Worm (Caenorhabditis elegans) whole organism, L2 larva: ENCODE measurements around the gene F17A2.13.

Experiments used
- R02D3.7 ChIP-seq: fragments of 150-350 bp; optimal IDR thresholded peaks from 2 replicates; lab custom pipeline; 2014; ENCODE audit warnings: missing biosample characterization, missing genetic modification characterization
- ZK546.5 ChIP-seq: sonication (generic microtip); optimal IDR thresholded peaks from 2 replicates; lab custom pipeline; 2017; ENCODE audit warnings: missing biosample characterization, missing genetic modification characterization
- alr-1 ChIP-seq: fragments of 150-350 bp; optimal IDR thresholded peaks from 2 replicates; lab custom pipeline; 2014; ENCODE audit warnings: missing biosample characterization, missing genetic modification characterization
- aly-2 ChIP-seq: fragments of 150-350 bp; optimal IDR thresholded peaks from 2 replicates; lab custom pipeline; 2014; ENCODE audit warnings: missing biosample characterization, missing genetic modification characterization
- ama-1 ChIP-seq: fragments of 150-350 bp; optimal IDR thresholded peaks from 2 replicates; lab custom pipeline; 2018; ENCODE audit warnings: inconsistent platforms
- blmp-1 ChIP-seq: sonication (generic microtip); optimal IDR thresholded peaks from 2 replicates; lab custom pipeline; 2017; ENCODE audit warnings: missing genetic modification characterization, mild to moderate bottlenecking, missing compliant biosample characterization, antibody characterized with exemption, moderate library complexity; ENCODE audit not compliant: insufficient read depth
- ceh-16 ChIP-seq: fragments of 150-350 bp; optimal IDR thresholded peaks from 2 replicates; lab custom pipeline; 2014; ENCODE audit warnings: missing biosample characterization, missing genetic modification characterization
- dmd-4 ChIP-seq: sonication (generic microtip); optimal IDR thresholded peaks from 2 replicates; lab custom pipeline; 2017; ENCODE audit warnings: missing biosample characterization, missing genetic modification characterization
- elt-3 ChIP-seq: sonication (generic microtip); optimal IDR thresholded peaks from 2 replicates; lab custom pipeline; 2017; ENCODE audit warnings: missing biosample characterization, missing genetic modification characterization
- gmeb-1 ChIP-seq: fragments of 150-350 bp; optimal IDR thresholded peaks from 2 replicates; lab custom pipeline; 2014; ENCODE audit warnings: missing biosample characterization, missing genetic modification characterization
- lin-13 ChIP-seq: fragments of 150-350 bp; optimal IDR thresholded peaks from 2 replicates; lab custom pipeline; 2014; ENCODE audit warnings: missing biosample characterization, missing genetic modification reagents, missing genetic modification characterization
- lin-39 ChIP-seq: fragments of 150-350 bp; optimal IDR thresholded peaks from 2 replicates; lab custom pipeline; 2014; ENCODE audit warnings: missing biosample characterization, missing genetic modification reagents, missing genetic modification characterization
- lsy-2 ChIP-seq, 2 experiments: fragments of 150-350 bp in 1 of 2; sonication (generic microtip) in 1 of 2; optimal IDR thresholded peaks; 2 replicates each; lab custom pipeline; 2014 to 2017; ENCODE audit warnings: missing biosample characterization in 2 of 2, missing genetic modification characterization in 2 of 2
- mab-5 ChIP-seq: fragments of 150-350 bp; optimal IDR thresholded peaks from 2 replicates; lab custom pipeline; 2014; ENCODE audit warnings: missing biosample characterization, missing genetic modification characterization
- mdl-1 ChIP-seq, 2 experiments: fragments of 150-350 bp in 1 of 2; sonication (generic microtip) in 1 of 2; optimal IDR thresholded peaks; 2 replicates each; lab custom pipeline; 2017; ENCODE audit warnings: missing biosample characterization in 2 of 2, missing genetic modification characterization in 2 of 2
- nhr-10 ChIP-seq: sonication (generic microtip); optimal IDR thresholded peaks from 2 replicates; lab custom pipeline; 2017; ENCODE audit warnings: missing biosample characterization, missing genetic modification characterization
- nhr-11 ChIP-seq: fragments of 150-350 bp; optimal IDR thresholded peaks from 2 replicates; lab custom pipeline; 2014; ENCODE audit warnings: missing biosample characterization, missing genetic modification characterization
- nhr-129 ChIP-seq: fragments of 150-350 bp; optimal IDR thresholded peaks from 2 replicates; lab custom pipeline; 2014; ENCODE audit warnings: missing biosample characterization, missing genetic modification characterization
- nhr-21 ChIP-seq: fragments of 150-350 bp; optimal IDR thresholded peaks from 2 replicates; lab custom pipeline; 2014; ENCODE audit warnings: missing biosample characterization, missing genetic modification characterization
- nhr-237 ChIP-seq: fragments of 150-350 bp; optimal IDR thresholded peaks from 2 replicates; lab custom pipeline; 2014; ENCODE audit warnings: missing biosample characterization, missing genetic modification characterization
- nhr-77 ChIP-seq: fragments of 150-350 bp; optimal IDR thresholded peaks from 2 replicates; lab custom pipeline; 2014; ENCODE audit warnings: missing biosample characterization, missing genetic modification characterization
- peb-1 ChIP-seq: fragments of 150-350 bp; optimal IDR thresholded peaks from 2 replicates; lab custom pipeline; 2014; ENCODE audit warnings: missing biosample characterization, missing genetic modification characterization
- sem-4 ChIP-seq: fragments of 150-350 bp; optimal IDR thresholded peaks from 2 replicates; lab custom pipeline; 2014; ENCODE audit warnings: missing biosample characterization, missing genetic modification reagents, missing genetic modification characterization
- skn-1 ChIP-seq: sonication (generic microtip); optimal IDR thresholded peaks from 2 replicates; lab custom pipeline; 2017; ENCODE audit warnings: missing biosample characterization, missing genetic modification characterization
- sma-3 ChIP-seq: sonication (generic microtip); optimal IDR thresholded peaks from 2 replicates; lab custom pipeline; 2016; ENCODE audit warnings: missing genetic modification reagents, missing genetic modification characterization, missing compliant biosample characterization
- unc-39 ChIP-seq: fragments of 150-350 bp; optimal IDR thresholded peaks from 2 replicates; lab custom pipeline; 2014; ENCODE audit warnings: missing biosample characterization, missing genetic modification characterization
- unc-62 ChIP-seq: fragments of 150-350 bp; optimal IDR thresholded peaks from 2 replicates; lab custom pipeline; 2014; ENCODE audit warnings: missing biosample characterization, missing genetic modification reagents, missing genetic modification characterization
- ztf-1 ChIP-seq: fragments of 200-800 bp; sonication (Bioruptor generic); conservative IDR thresholded peaks from 2 replicates; pipeline ENCODE4 v1.3.6; 2022; ENCODE audit warnings: missing genetic modification characterization, missing compliant biosample characterization
- ztf-11 ChIP-seq: sonication (generic microtip); optimal IDR thresholded peaks from 2 replicates; lab custom pipeline; 2017; ENCODE audit warnings: missing biosample characterization, missing genetic modification characterization
- ztf-4 ChIP-seq: fragments of 150-350 bp; optimal IDR thresholded peaks from 2 replicates; lab custom pipeline; 2014; ENCODE audit warnings: missing biosample characterization, missing genetic modification characterization

The F17A2.13 gene

DNA sequence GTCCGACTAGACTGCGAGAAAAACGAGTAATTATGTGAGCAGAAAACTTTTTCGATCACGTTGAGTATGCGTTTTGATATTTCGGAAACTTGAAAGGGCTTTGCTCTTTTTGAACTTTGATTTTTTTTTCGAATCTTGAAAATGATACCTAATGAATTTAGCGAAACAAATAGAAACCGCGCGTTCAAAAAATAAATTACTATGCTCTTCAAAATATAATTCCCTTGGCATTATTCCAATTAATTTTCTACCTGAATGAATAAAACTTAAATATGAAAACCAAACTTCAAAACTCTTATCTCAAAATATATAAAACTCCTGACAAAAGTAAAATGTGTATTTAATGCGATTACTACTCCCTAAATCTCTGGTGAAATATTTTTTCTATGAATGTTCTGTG, 6.2 kb upstream of the F17A2.13 start, which contains the start of gene xtr-2:
Gene xtr-2, plus strand, starts transcription at position 301 of the 400 bp plus-strand sequence.
- TF ChIP-seq sem-4 (tag; lab: Kevin White, UChicago) (no peak), peb-1 (tag; lab: Kevin White, UChicago) (no peak), ceh-16 (tag; lab: Kevin White, UChicago) (no peak), dmd-4 (tag; lab: Kevin White, UChicago) (no peak), nhr-10 (no peak), nhr-21 (no peak)

DNA sequence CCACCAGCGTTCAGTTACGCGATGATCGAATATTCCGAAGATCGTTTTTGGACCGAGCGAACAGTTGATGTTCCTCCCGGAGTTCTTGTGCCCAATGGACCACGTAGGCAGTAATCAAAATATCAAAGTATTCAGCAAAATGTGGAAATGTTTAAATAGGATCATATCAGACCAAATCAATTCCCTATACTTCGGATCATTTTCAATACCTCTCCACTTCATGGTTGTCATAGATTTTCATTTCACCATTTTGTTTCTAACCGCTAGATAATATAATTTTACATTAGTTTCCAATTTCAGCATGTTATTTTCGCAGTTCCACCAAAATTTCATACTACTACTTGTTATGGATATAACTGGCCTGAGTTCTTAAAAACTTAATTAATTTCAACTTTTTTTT, 3.9 kb upstream of the F17A2.13 start:
- TF ChIP-seq elt-3 (tag; lab: Kevin White, UChicago), result no peak
- TF ChIP-seq R02D3.7 (tag; lab: Kevin White, UChicago), result no peak
- no peak for TF ChIP-seq ztf-1
- no peak for TF ChIP-seq lsy-2 (tag; optimal IDR thresholded peaks at IDR 0.05; lab: Kevin White, UChicago)

DNA sequence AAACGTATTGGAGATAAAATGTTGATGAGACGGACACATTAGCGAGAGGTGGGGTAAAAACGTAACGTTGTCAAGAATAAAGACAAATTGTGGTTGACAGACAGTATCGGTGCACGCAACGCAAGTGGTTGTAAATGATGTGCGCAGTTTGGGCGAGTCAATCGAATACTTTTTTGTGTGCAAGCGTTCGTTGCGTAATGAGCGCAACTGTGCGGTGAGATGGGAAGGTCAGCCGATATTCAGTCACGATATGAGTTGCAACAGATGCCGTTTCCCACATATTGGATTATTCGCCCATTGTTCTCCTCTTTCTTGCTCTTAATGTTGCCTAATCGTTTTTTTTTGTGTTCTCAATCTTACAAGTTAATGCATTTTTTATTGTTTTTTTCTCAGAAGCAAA, 720 bp upstream of the F17A2.13 start, which contains the start of gene ceh-40:
Gene ceh-40, minus strand, starts transcription at position 41 of the 400 bp plus-strand sequence.
- TF ChIP-seq ama-1 (lab: Kevin White, UChicago) (no peak), mab-5 (tag; lab: Kevin White, UChicago) (no peak), nhr-11 (tag; lab: Kevin White, UChicago) (no peak), lin-13 (no peak), blmp-1 (tag; lab: Kevin White, UChicago) (no peak), gmeb-1 (tag; lab: Kevin White, UChicago) (no peak), alr-1 (tag; lab: Kevin White, UChicago) (no peak), skn-1 (tag; lab: Kevin White, UChicago) (no peak), ztf-4 (tag; lab: Kevin White, UChicago) (no peak), nhr-21 (no peak), nhr-129 (tag; lab: Kevin White, UChicago) (no peak), nhr-77 (tag; lab: Kevin White, UChicago) (no peak)

DNA sequence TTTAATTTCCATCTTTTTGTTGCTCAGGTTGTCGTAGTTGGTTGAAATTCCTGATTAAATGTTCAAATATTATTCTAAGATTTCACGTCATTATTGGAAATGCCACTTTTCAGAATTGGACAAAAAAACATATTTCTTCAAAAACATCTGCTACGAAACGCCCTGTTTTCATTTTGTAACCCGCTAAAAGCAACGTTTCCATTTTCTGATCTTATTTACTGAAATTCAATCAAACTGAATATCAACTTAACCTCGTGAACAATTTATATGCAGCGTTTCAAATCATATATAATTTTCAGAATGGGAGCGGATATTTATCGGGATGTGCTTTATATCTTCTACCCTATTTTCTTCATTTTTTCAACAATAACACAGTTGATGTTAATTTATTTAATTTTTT, 2.0 kb downstream of the F17A2.13 start, which contains the start of gene srd-40:
Gene srd-40, plus strand, starts transcription at position 301 of the 400 bp plus-strand sequence.
- TF ChIP-seq unc-39 (tag; lab: Kevin White, UChicago) (no peak), mdl-1 (tag; optimal IDR thresholded peaks at IDR 0.05; lab: Kevin White, UChicago) (no peak), alr-1 (tag; lab: Kevin White, UChicago) (no peak), gmeb-1 (tag; lab: Kevin White, UChicago) (no peak), blmp-1 (tag; lab: Kevin White, UChicago) (no peak), aly-2 (tag; lab: Kevin White, UChicago) (no peak)

DNA sequence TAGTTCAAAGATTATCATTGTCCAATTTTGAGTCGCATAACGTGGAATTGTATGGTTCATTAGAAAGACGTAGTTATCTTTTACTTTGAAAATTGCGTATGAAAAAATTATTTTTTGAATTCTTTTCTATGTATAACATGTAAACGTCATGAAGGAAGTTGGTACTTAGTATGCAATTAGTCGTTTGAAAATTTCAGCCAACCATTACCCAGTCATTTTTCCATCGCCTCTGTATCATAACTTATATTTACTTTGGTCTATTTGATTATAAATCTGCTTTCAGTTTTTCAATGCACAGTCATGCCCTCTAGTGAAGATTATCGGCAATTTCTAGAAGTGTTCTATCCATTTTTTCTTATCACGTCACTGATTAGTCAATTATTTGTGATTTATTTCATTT, 5.0 kb downstream of the F17A2.13 start, which contains the start of gene srd-41:
Gene srd-41, plus strand, starts transcription at position 301 of the 400 bp plus-strand sequence.
- no peak for TF ChIP-seq ZK546.5 (tag; lab: Kevin White, UChicago)
- TF ChIP-seq nhr-129 (tag; lab: Kevin White, UChicago), result no peak

DNA sequence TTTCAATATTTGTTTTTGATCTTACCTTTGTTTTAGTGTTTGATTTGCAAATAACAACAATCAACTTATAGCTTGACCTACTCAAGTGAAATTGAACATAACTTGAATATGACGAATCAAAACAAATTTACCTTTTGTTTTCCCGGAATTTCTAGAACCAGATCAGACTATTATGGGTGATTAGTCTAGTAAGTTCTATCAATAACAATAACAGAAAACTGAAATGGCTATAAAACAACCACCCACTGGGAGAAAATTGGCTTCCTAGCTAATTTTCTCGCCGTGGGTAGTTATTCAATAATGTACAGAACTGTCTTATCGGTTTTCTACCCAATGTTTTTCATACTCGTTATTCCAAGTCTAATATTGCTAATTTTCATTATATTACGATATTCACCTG, 7.2 kb downstream of the F17A2.13 start, which contains the start of gene srd-45:
Gene srd-45, plus strand, starts transcription at position 301 of the 400 bp plus-strand sequence.
- TF ChIP-seq nhr-129 (tag; lab: Kevin White, UChicago) (no peak), ztf-11 (tag; lab: Kevin White, UChicago) (no peak)

DNA sequence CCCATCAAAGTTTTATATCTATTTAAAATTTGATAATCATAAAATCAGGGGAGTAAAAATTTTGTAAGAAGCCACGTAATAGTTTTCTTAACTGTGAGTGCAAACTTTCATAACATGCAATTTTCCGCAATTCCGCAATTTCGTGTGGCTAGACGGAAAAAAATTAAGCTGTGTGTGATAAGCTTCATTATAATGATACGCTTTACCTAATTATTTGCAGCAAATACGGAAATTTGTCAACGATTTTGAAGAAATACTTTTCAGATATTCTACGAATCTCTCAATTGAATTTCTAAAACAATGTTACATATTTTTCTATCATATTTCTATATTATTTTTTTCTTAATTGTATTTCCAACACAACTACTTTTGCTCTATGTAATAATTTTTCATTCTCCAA, 10.3 kb downstream of the F17A2.13 start, which contains the start of gene srd-46:
Gene srd-46, plus strand, starts transcription at position 301 of the 400 bp plus-strand sequence.
- TF ChIP-seq alr-1 (tag; lab: Kevin White, UChicago) (no peak), nhr-237 (tag; lab: Kevin White, UChicago) (no peak), ztf-4 (tag; lab: Kevin White, UChicago) (no peak), nhr-11 (tag; lab: Kevin White, UChicago) (no peak), lin-39 (tag; lab: Kevin White, UChicago) (no peak), skn-1 (tag; lab: Kevin White, UChicago) (no peak), unc-62 (GFP tag; lab: Kevin White, UChicago) (no peak), elt-3 (tag; lab: Kevin White, UChicago) (no peak), sma-3 (GFP tag; lab: Kevin White, UChicago) (no peak), dmd-4 (tag; lab: Kevin White, UChicago) (no peak), gmeb-1 (tag; lab: Kevin White, UChicago) (no peak)
